Worm (Caenorhabditis elegans) whole organism, mixed stage, embryonic: ENCODE data around the gene clec-225.
A peak's percentile ranks its signal among the peaks of the same experiment; 100 is the strongest.

ENCODE experiments used
- M03D4.4 ChIP-seq: sonication (generic microtip); optimal IDR thresholded peaks from 2 replicates; lab custom pipeline; 2017; ENCODE audit warnings: mild to moderate bottlenecking, missing genetic modification characterization, missing compliant biosample characterization
- blmp-1 ChIP-seq: fragments of 150-350 bp; optimal IDR thresholded peaks from 2 replicates; lab custom pipeline; 2014; ENCODE audit warnings: missing biosample characterization, missing genetic modification characterization
- ceh-39 ChIP-seq: fragments of 150-350 bp; optimal IDR thresholded peaks from 2 replicates; lab custom pipeline; 2014; ENCODE audit warnings: missing biosample characterization, missing genetic modification characterization
- ceh-43 ChIP-seq: fragments of 200-800 bp; sonication (Bioruptor generic); optimal IDR thresholded peaks from 2 replicates; lab custom pipeline; 2018; ENCODE audit warnings: mild to moderate bottlenecking, missing genetic modification characterization, moderate library complexity, missing compliant biosample characterization
- ceh-83 ChIP-seq: fragments of 200-800 bp; sonication (Bioruptor generic); optimal IDR thresholded peaks from 2 replicates; lab custom pipeline; 2018; ENCODE audit warnings: mild to moderate bottlenecking, missing genetic modification characterization, missing compliant biosample characterization
- ces-1 ChIP-seq: fragments of 150-350 bp; optimal IDR thresholded peaks from 2 replicates; lab custom pipeline; 2014; ENCODE audit warnings: missing biosample characterization, missing genetic modification reagents, missing genetic modification characterization
- cnd-1 ChIP-seq: fragments of 200-800 bp; sonication (Bioruptor generic); optimal IDR thresholded peaks from 2 replicates; lab custom pipeline; 2018; ENCODE audit warnings: mild to moderate bottlenecking, missing genetic modification characterization, missing compliant biosample characterization
- drap-1 ChIP-seq: fragments of 200-800 bp; sonication (Bioruptor generic); optimal IDR thresholded peaks from 3 replicates; lab custom pipeline; 2018; ENCODE audit warnings: mild to moderate bottlenecking, missing genetic modification characterization, missing compliant biosample characterization
- elt-1 ChIP-seq: sonication (generic microtip); optimal IDR thresholded peaks from 2 replicates; lab custom pipeline; 2017; ENCODE audit warnings: missing genetic modification characterization, mild to moderate bottlenecking, missing compliant biosample characterization, antibody characterized with exemption, moderate library complexity, borderline replicate concordance; ENCODE audit not compliant: insufficient read depth
- flh-1 ChIP-seq: fragments of 200-800 bp; sonication (Bioruptor generic); optimal IDR thresholded peaks from 2 replicates; lab custom pipeline; 2018; ENCODE audit warnings: mild to moderate bottlenecking, missing genetic modification characterization, moderate library complexity, missing compliant biosample characterization
- ham-2 ChIP-seq: fragments of 200-800 bp; sonication (Bioruptor generic); optimal IDR thresholded peaks from 2 replicates; lab custom pipeline; 2018; ENCODE audit warnings: mild to moderate bottlenecking, missing genetic modification characterization, missing compliant biosample characterization
- hlh-1 ChIP-seq: fragments of 150-350 bp; optimal IDR thresholded peaks from 2 replicates; lab custom pipeline; 2014; ENCODE audit warnings: missing biosample characterization, missing genetic modification reagents, missing genetic modification characterization
- lin-13 ChIP-seq: fragments of 150-350 bp; optimal IDR thresholded peaks from 2 replicates; lab custom pipeline; 2014; ENCODE audit warnings: missing biosample characterization, missing genetic modification characterization
- lin-32 ChIP-seq: fragments of 200-800 bp; sonication (Bioruptor generic); optimal IDR thresholded peaks from 2 replicates; lab custom pipeline; 2018; ENCODE audit warnings: mild to moderate bottlenecking, missing genetic modification characterization, missing compliant biosample characterization
- mab-5 ChIP-seq: fragments of 150-350 bp; optimal IDR thresholded peaks from 2 replicates; lab custom pipeline; 2014; ENCODE audit warnings: missing biosample characterization, missing genetic modification characterization
- mep-1 ChIP-seq: fragments of 150-350 bp; optimal IDR thresholded peaks from 2 replicates; lab custom pipeline; 2017; ENCODE audit warnings: missing biosample characterization, missing genetic modification reagents, missing genetic modification characterization, inconsistent platforms
- mls-2 ChIP-seq: sonication (generic microtip); optimal IDR thresholded peaks from 2 replicates; lab custom pipeline; 2016; ENCODE audit warnings: mild to moderate bottlenecking, missing genetic modification characterization, moderate library complexity, missing compliant biosample characterization
- nhr-2 ChIP-seq: fragments of 150-350 bp; optimal IDR thresholded peaks from 2 replicates; lab custom pipeline; 2014; ENCODE audit warnings: missing biosample characterization, missing genetic modification characterization
- nhr-237 ChIP-seq: fragments of 150-350 bp; optimal IDR thresholded peaks from 2 replicates; lab custom pipeline; 2014; ENCODE audit warnings: missing biosample characterization, missing genetic modification characterization
- nhr-28 ChIP-seq: fragments of 150-350 bp; optimal IDR thresholded peaks from 2 replicates; lab custom pipeline; 2014; ENCODE audit warnings: missing biosample characterization, missing genetic modification characterization
- pha-4 ChIP-seq: fragments of 150-350 bp; optimal IDR thresholded peaks from 2 replicates; lab custom pipeline; 2018; ENCODE audit warnings: missing biosample characterization, missing genetic modification reagents, missing genetic modification characterization
- sem-2 ChIP-seq: fragments of 200-800 bp; sonication (Bioruptor generic); optimal IDR thresholded peaks from 2 replicates; lab custom pipeline; 2018; ENCODE audit warnings: mild to moderate bottlenecking, missing genetic modification characterization, missing compliant biosample characterization
- snpc-4 ChIP-seq: fragments of 150-350 bp; optimal IDR thresholded peaks from 2 replicates; lab custom pipeline; 2014; ENCODE audit warnings: missing biosample characterization, missing genetic modification characterization
- sptf-1 ChIP-seq: sonication (generic microtip); optimal IDR thresholded peaks from 2 replicates; lab custom pipeline; 2017; ENCODE audit warnings: mild to moderate bottlenecking, missing genetic modification characterization, moderate library complexity, missing compliant biosample characterization
- unc-120 ChIP-seq: sonication (generic microtip); optimal IDR thresholded peaks from 2 replicates; lab custom pipeline; 2017; ENCODE audit warnings: missing genetic modification characterization, missing compliant biosample characterization; ENCODE audit not compliant: poor library complexity, severe bottlenecking
- unc-62 ChIP-seq: fragments of 150-350 bp; optimal IDR thresholded peaks from 2 replicates; lab custom pipeline; 2014; ENCODE audit warnings: missing biosample characterization, missing genetic modification reagents, missing genetic modification characterization
- zip-8 ChIP-seq: fragments of 150-350 bp; optimal IDR thresholded peaks from 2 replicates; lab custom pipeline; 2014; ENCODE audit warnings: missing biosample characterization, missing genetic modification characterization
- ztf-11 ChIP-seq: fragments of 150-350 bp; optimal IDR thresholded peaks from 2 replicates; lab custom pipeline; 2014; ENCODE audit warnings: missing biosample characterization, missing genetic modification characterization

clec-225 gene

DNA sequence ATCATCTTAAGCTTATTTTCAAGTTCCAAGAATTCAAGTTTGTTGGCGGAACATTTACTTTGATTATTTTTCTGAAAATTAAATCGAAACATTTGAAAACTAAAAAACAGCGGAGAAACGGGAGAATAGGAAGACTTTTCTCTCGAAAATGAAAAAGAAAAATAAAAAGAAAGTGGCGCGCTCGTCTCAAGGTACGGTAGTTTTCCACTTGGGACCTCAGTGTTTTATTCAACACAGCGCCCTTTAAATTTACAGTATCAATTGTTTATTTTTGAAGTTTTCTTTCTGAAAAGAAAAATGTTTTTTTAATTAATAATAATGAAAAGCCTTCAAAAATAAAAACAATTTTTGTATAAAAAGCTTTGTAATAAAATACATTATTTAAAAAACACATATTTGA is 3.2 kb downstream of the clec-225 start:
- TF ChIP-seq unc-120 (tag; lab: Kevin White, UChicago) (no peak), ceh-39 (no peak), snpc-4 (tag; lab: Kevin White, UChicago) (no peak), ces-1 (no peak), hlh-1 (tag; lab: Kevin White, UChicago) (no peak), ceh-43 (no peak), mls-2 (tag; lab: Kevin White, UChicago) (no peak), cnd-1 (tag; lab: Kevin White, UChicago) (no peak), sem-2 (GFP tag; lab: Kevin White, UChicago) (no peak), ham-2 (GFP tag; lab: Kevin White, UChicago) (no peak), mab-5 (tag; lab: Kevin White, UChicago) (no peak), lin-13 (tag; lab: Kevin White, UChicago) (no peak), sptf-1 (no peak), pha-4 (no peak), ztf-11 (tag; lab: Kevin White, UChicago) (no peak), nhr-28 (no peak), nhr-237 (tag; lab: Kevin White, UChicago) (no peak), lin-32 (GFP tag; lab: Kevin White, UChicago) (no peak), drap-1 (no peak)

- TF ChIP-seq drap-1 (peak; percentile 30), ceh-43 (no peak), ces-1 (peak; percentile 54), pha-4 (peak; percentile 62), ham-2 (GFP tag; lab: Kevin White, UChicago) (peak; percentile 54), M03D4.4 (peak; percentile 49), ceh-83 (GFP tag; lab: Kevin White, UChicago) (peak; percentile 70), hlh-1 (tag; lab: Kevin White, UChicago) (peak; percentile 80), unc-120 (tag; lab: Kevin White, UChicago) (peak; percentile 91), nhr-237 (tag; lab: Kevin White, UChicago) (peak; percentile 18), mep-1 (tag; lab: Kevin White, UChicago) (peak; percentile 33), sptf-1 (peak; percentile 29), blmp-1 (tag; lab: Kevin White, UChicago) (no peak), ztf-11 (tag; lab: Kevin White, UChicago) (no peak), elt-1 (tag; lab: Kevin White, UChicago) (no peak)
- TF ChIP-seq, all 35 proteins: peak for 11
Observed at ce11 chrV:13130439-13130840, 4.2 kb downstream of the clec-225 start.

- no peak for TF ChIP-seq M03D4.4
Observed at ce11 chrV:13129895-13130294, 4.8 kb downstream of the clec-225 start, which contains the start of gene eat-6. TSS of gene eat-6 (minus strand) at chrV:13129995.

ce11 chrV:13121266-13121665 is 13.4 kb downstream of the clec-225 start:
- TF ChIP-seq ceh-39, result no peak
- TF ChIP-seq zip-8, result peak; percentile 57
- no peak for TF ChIP-seq hlh-1 (tag; lab: Kevin White, UChicago)

DNA sequence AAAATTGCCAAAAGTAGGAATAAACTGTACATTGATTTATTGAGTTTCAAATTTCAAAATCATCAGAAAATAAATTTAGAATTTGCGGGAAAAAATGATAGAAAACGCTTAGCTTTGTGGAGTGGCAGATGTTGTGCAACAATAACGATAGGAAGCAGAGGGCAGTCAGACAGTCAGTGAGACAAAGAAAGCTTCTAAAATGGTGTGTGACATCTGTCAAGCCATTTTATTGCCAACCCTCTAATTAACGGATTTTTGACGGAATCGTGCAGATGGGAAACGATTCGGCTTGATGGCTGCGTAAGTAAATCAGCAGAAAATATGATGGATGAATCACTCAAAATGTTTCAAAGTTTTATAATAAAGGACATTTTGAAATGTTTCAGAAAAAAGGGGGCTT is 14.6 kb downstream of the clec-225 start, which contains the start of gene max-1:
Gene max-1, minus strand, starts transcription at position 124 of the 400 bp plus-strand sequence.
- TF ChIP-seq unc-62, result peak; percentile 66
- TF ChIP-seq lin-32 (GFP tag; lab: Kevin White, UChicago), result peak; percentile 91
- TF ChIP-seq ceh-83 (GFP tag; lab: Kevin White, UChicago), result no peak
- TF ChIP-seq ces-1, result peak; percentile 9
- TF ChIP-seq cnd-1 (tag; lab: Kevin White, UChicago), result peak; percentile 73
- TF ChIP-seq nhr-2 (tag; lab: Kevin White, UChicago), result no peak

DNA sequence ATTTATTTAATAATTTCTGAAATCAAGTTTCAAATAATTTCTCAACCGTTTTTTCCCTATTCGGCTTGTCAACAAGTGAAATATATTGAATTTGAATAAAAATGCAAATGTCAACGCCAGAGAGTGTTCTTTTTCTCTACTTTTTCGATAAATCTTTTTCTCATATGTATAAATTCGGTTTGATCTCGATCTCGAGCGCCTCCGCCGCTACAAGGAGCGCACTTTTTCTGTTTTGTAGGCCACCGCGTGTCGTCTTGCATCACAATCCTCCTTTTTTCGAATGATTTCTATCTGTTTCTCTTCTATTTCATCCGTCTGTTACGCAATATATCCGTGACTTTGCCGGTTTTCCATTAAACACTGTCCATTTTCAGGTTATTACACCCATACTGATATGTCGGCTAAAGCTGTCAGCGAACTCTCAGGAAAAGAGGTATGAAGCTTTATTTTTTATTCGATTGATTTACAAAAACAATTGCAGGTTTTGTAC is 18.5 kb downstream of the clec-225 start, which contains the start of gene acly-2:
Gene acly-2, plus strand, starts transcription at position 375 of the 490 bp plus-strand sequence.
- TF ChIP-seq mab-5 (tag; lab: Kevin White, UChicago) (no peak), elt-1 (tag; lab: Kevin White, UChicago) (peak; percentile 25), ham-2 (GFP tag; lab: Kevin White, UChicago) (peak; percentile 33), lin-32 (GFP tag; lab: Kevin White, UChicago) (no peak), zip-8 (peak; percentile 75), flh-1 (GFP tag; lab: Kevin White, UChicago) (no peak)
